Worm (Caenorhabditis elegans) whole organism, early embryonic: ENCODE measurements around the gene F35H8.4.

Experiments
- B0310.2 ChIP-seq: sonication (generic microtip); optimal IDR thresholded peaks from 2 replicates; lab custom pipeline; 2016; ENCODE audit warnings: mild to moderate bottlenecking, missing genetic modification characterization, missing compliant biosample characterization
- F13C5.2 ChIP-seq: sonication (generic microtip); optimal IDR thresholded peaks from 2 replicates; lab custom pipeline; 2017; ENCODE audit warnings: mild to moderate bottlenecking, missing genetic modification characterization, inconsistent platforms, missing compliant biosample characterization
- aly-1 ChIP-seq: sonication (generic microtip); optimal IDR thresholded peaks from 2 replicates; lab custom pipeline; 2016; ENCODE audit warnings: missing genetic modification characterization, missing compliant biosample characterization
- ama-1 ChIP-seq: fragments of 150-350 bp; optimal IDR thresholded peaks from 2 replicates; lab custom pipeline; 2014
- ceh-13 ChIP-seq: fragments of 200-800 bp; sonication (Bioruptor generic); optimal IDR thresholded peaks from 2 replicates; lab custom pipeline; 2018; ENCODE audit warnings: mild to moderate bottlenecking, missing genetic modification characterization, missing compliant biosample characterization
- ceh-36 ChIP-seq: sonication (generic microtip); optimal IDR thresholded peaks from 2 replicates; lab custom pipeline; 2016; ENCODE audit warnings: missing genetic modification characterization, inconsistent platforms, missing compliant biosample characterization
- ets-7 ChIP-seq: sonication (generic microtip); optimal IDR thresholded peaks from 2 replicates; lab custom pipeline; 2016; ENCODE audit warnings: missing genotype, missing genetic modification characterization, missing compliant biosample characterization
- flt-1 ChIP-seq: fragments of 200-800 bp; sonication (Bioruptor generic); IDR thresholded peaks from 2 replicates; pipeline ENCODE4 v1.3.6; 2022; ENCODE audit warnings: missing genetic modification characterization, missing compliant biosample characterization
- hmbx-1 ChIP-seq: sonication (generic microtip); optimal IDR thresholded peaks from 2 replicates; lab custom pipeline; 2016; ENCODE audit warnings: mild to moderate bottlenecking, missing genetic modification characterization, missing compliant biosample characterization
- hmg-4 ChIP-seq: fragments of 200-800 bp; sonication (Bioruptor generic); optimal IDR thresholded peaks from 2 replicates; lab custom pipeline; 2018; ENCODE audit warnings: mild to moderate bottlenecking, missing genetic modification characterization, missing compliant biosample characterization
- hnd-1 ChIP-seq: sonication (generic microtip); optimal IDR thresholded peaks from 2 replicates; lab custom pipeline; 2016; ENCODE audit warnings: missing genetic modification characterization, missing compliant biosample characterization
- pes-1 ChIP-seq: fragments of 200-800 bp; sonication (Bioruptor generic); IDR thresholded peaks from 2 replicates; pipeline ENCODE4 v1.3.6; 2022; ENCODE audit warnings: missing genetic modification reagents, missing genetic modification characterization, missing compliant biosample characterization
- scrt-1 ChIP-seq: fragments of 200-800 bp; sonication (Bioruptor generic); IDR thresholded peaks from 2 replicates; pipeline ENCODE4 v1.3.6; 2022; ENCODE audit warnings: missing genetic modification characterization, missing compliant biosample characterization
- sea-1 ChIP-seq: fragments of 200-800 bp; sonication (Bioruptor generic); conservative IDR thresholded peaks from 2 replicates; pipeline ENCODE4 v1.3.6; 2022; ENCODE audit warnings: missing genetic modification characterization, missing compliant biosample characterization
- tbx-11 ChIP-seq: fragments of 200-800 bp; sonication (Bioruptor generic); IDR thresholded peaks from 2 replicates; pipeline ENCODE4 v1.3.6; 2022; ENCODE audit warnings: missing genetic modification characterization, missing compliant biosample characterization
- tbx-37 ChIP-seq: fragments of 200-800 bp; sonication (Bioruptor generic); conservative IDR thresholded peaks from 2 replicates; pipeline ENCODE4 v1.3.6; 2022; ENCODE audit warnings: missing genetic modification reagents, missing genetic modification characterization, missing compliant biosample characterization
- tra-4 ChIP-seq: sonication (generic microtip); optimal IDR thresholded peaks from 2 replicates; lab custom pipeline; 2017; ENCODE audit warnings: missing genetic modification characterization, missing compliant biosample characterization

Gene F35H8.4

DNA sequence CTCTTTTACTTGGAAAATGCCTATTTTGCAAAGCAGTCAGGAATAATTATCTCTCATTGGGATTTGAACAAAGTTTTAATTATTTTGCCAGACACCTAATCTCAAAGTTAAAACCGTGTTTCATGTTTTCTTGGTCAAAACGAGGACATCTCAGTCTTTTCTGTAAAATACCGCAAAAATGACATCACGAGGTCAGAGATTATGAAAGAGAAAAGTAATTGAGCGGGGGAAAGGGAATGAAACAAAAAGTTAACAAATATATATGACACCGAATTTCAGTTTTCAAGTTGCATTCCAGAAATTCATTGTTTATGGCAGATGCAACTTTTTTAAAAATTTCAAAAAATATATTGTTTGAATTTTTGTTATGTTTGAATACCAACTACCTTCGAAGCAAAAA, 42.7 kb upstream of the F35H8.4 start:
- TF ChIP-seq hmbx-1 (no peak), B0310.2 (tag; lab: Kevin White, UChicago) (no peak), pes-1 (GFP tag; lab: Robert Waterston, UW) (no peak), F13C5.2 (tag; lab: Kevin White, UChicago) (no peak), ets-7 (tag; lab: Kevin White, UChicago) (no peak), tbx-11 (GFP tag; lab: Robert Waterston, UW) (no peak)

DNA sequence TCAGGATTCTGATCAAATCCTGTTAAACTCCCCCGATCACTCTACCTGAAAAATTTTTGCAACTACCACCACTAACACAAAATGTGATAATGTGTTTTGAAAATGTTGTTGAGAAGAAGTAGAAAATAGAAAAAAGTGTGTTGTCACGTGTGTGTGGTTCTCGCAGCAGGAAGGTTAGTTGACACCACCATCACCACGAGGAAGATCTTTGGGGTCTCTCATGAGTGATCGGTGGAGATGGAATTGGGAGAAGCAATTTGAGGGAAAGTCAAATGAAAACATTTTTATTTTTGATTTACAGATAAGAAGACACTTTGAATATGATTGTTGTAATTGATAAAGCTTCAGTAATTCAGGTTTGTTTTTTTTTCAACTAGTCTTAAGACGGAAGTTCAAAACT, 41.9 kb upstream of the F35H8.4 start:
- no peak for TF ChIP-seq tbx-37 (GFP tag; lab: Robert Waterston, UW)
- TF ChIP-seq ama-1, result no peak
- TF ChIP-seq hmbx-1, result no peak
- no peak for TF ChIP-seq B0310.2 (tag; lab: Kevin White, UChicago)
- no peak for TF ChIP-seq tbx-11 (GFP tag; lab: Robert Waterston, UW)
- no peak for TF ChIP-seq sea-1
- TF ChIP-seq ceh-36 (tag; lab: Kevin White, UChicago), result no peak
- TF ChIP-seq ceh-13, result no peak
- TF ChIP-seq pes-1 (GFP tag; lab: Robert Waterston, UW), result no peak
- TF ChIP-seq hmg-4 (GFP tag; lab: Kevin White, UChicago), result no peak
- no peak for TF ChIP-seq scrt-1 (GFP tag; lab: Robert Waterston, UW)
- TF ChIP-seq F13C5.2 (tag; lab: Kevin White, UChicago), result no peak
- TF ChIP-seq flt-1 (GFP tag; lab: Robert Waterston, UW), result no peak
- no peak for TF ChIP-seq ets-7 (tag; lab: Kevin White, UChicago)
- no peak for TF ChIP-seq tra-4
- TF ChIP-seq aly-1 (tag; lab: Kevin White, UChicago), result no peak
- no peak for TF ChIP-seq hnd-1 (tag; lab: Kevin White, UChicago)

ce11 chrII:9601069-9601468, 41.2 kb upstream of the F35H8.4 start:
- TF ChIP-seq hnd-1 (tag; lab: Kevin White, UChicago) (no peak), scrt-1 (GFP tag; lab: Robert Waterston, UW) (no peak), ceh-36 (tag; lab: Kevin White, UChicago) (no peak), ets-7 (tag; lab: Kevin White, UChicago) (no peak), flt-1 (GFP tag; lab: Robert Waterston, UW) (no peak), ama-1 (no peak), tbx-37 (GFP tag; lab: Robert Waterston, UW) (no peak), B0310.2 (tag; lab: Kevin White, UChicago) (no peak), sea-1 (no peak), pes-1 (GFP tag; lab: Robert Waterston, UW) (no peak), hmbx-1 (no peak), tra-4 (no peak), F13C5.2 (tag; lab: Kevin White, UChicago) (no peak), hmg-4 (GFP tag; lab: Kevin White, UChicago) (no peak)

DNA sequence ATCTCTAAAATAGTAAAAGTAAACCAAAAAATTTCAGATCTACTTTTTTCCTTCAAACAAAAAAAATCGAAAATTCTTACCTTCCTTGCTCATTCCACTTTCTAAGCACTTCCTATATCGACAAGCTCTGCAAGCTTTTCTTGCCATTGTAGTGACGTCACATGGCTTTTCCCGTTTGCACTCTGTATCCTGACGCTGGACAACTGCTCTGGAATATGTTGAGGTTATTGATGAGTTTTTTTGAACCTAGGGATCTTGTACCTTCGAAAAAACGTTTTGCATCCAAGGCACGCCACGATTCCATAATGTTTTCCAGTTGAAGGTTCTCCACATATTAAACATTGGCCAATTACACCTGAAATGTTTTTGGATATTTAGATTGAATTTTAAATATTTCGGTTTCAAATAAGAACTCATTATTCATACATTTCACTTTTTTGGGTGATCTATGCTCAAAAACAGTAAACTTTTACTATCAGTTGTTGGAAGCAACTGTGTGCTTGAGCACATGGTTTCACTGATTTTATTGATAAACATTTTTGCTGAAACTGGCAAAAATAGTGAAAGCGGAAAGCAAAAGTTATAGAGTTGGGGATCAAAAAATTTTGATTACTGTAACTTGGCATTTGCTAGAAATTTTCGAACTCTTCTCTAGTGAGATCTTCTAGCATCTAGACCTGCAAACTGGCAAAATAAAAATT, 40.3 kb upstream of the F35H8.4 start:
- TF ChIP-seq sea-1, result no peak
- no peak for TF ChIP-seq hnd-1 (tag; lab: Kevin White, UChicago)
- TF ChIP-seq tbx-37 (GFP tag; lab: Robert Waterston, UW), result no peak
- TF ChIP-seq tra-4, result no peak
- TF ChIP-seq hmbx-1, result no peak
- TF ChIP-seq ets-7 (tag; lab: Kevin White, UChicago), result no peak
- TF ChIP-seq aly-1 (tag; lab: Kevin White, UChicago), result no peak
- no peak for TF ChIP-seq ama-1
- no peak for TF ChIP-seq hmg-4 (GFP tag; lab: Kevin White, UChicago)
- TF ChIP-seq tbx-11 (GFP tag; lab: Robert Waterston, UW), result no peak
- TF ChIP-seq pes-1 (GFP tag; lab: Robert Waterston, UW), result no peak
- no peak for TF ChIP-seq scrt-1 (GFP tag; lab: Robert Waterston, UW)
- TF ChIP-seq B0310.2 (tag; lab: Kevin White, UChicago), result no peak
- TF ChIP-seq flt-1 (GFP tag; lab: Robert Waterston, UW), result no peak
- no peak for TF ChIP-seq F13C5.2 (tag; lab: Kevin White, UChicago)
- no peak for TF ChIP-seq ceh-36 (tag; lab: Kevin White, UChicago)
- TF ChIP-seq ceh-13, result no peak

DNA sequence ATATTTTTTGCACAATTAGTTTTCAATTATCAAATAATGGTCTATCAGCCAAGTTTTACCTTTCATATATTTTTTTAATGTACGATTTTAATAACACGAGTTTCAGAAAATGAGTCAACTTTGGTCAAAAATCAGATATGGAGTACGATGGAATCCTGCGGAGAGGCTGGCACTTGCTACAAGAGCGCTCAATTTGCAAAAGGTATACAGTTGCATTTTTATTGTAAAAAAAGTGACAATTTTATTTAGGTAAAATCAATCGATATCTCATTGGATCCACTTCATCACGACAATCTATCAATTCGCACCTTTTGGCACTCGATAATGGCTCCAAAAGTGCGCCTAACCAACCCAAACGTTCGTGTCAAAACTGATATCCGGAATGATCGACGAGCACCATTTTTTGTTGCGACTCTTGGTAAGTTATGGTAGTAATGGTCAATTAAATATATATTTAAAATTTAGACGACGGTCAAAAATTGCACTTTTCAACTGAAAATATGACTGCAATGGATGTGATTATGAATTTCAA, 37.8 kb upstream of the F35H8.4 start, which contains the start of gene mrpl-53:
Gene mrpl-53, plus strand, starts transcription at position 107 of the 532 bp plus-strand sequence.
- TF ChIP-seq ceh-13, result no peak
- TF ChIP-seq hmg-4 (GFP tag; lab: Kevin White, UChicago), result no peak
- no peak for TF ChIP-seq ceh-36 (tag; lab: Kevin White, UChicago)
- no peak for TF ChIP-seq sea-1
- no peak for TF ChIP-seq ama-1

DNA sequence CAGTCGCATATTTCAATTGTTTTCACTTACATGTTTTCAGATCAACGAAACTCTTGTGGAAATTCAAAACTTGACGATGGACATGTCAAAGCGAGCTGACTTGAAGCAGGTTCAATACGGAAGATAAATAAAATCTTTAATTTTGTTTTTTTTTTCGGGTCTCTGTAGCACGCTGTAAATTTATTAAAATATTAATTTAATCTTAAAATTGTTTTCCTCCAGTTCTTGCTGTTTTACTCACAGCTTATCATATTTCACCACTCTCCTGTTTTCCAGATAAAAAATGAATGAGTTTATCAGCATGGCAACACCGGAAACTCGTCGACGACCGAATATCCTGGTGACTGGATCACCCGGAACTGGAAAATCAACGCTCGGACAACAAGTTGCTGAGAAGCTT, 36.6 kb upstream of the F35H8.4 start, which contains the start of gene E02H1.6:
Gene E02H1.6, plus strand, starts transcription at position 301 of the 400 bp plus-strand sequence.
- no peak for TF ChIP-seq flt-1 (GFP tag; lab: Robert Waterston, UW)

DNA sequence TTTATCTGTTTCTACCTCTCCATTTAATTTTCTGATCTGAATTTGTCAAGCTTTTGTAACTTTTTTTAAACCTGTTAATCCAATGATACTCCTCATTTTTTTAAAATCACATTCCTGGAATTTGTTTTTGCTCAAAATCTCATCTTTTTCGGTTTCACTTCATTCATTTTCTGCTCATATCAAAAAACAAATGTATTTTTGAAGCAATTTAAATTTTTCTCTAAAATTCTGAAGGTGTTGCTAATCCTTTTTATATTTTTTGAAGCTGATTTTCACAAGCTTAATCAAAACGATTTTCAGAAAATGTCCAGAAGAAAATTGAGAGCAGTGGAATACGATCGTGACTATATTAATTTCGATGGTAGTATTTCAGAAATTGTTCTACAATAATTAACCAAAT, 35.1 kb upstream of the F35H8.4 start, which contains the start of gene E02H1.5:
Gene E02H1.5, plus strand, starts transcription at position 301 of the 400 bp plus-strand sequence.
- TF ChIP-seq hmbx-1 (no peak), flt-1 (GFP tag; lab: Robert Waterston, UW) (no peak), ets-7 (tag; lab: Kevin White, UChicago) (no peak)

DNA sequence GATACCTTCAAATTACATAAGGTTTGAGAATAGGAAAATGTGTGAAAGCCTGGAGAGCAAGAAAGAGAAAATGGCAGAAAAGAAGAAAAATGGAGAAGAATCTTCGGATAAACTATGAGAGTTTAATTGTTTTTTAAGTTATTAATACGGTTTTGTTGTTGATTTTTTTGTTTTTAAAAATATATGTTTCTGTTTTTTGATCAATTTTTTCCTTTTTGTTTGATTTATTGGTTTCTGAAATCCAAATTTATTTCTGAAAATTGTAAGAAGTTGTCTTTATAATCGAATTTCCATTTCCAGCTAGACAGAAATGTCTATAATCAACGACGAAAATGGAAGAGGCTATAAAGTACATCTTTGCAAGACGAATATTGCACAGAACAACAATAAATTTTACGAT, 32.9 kb upstream of the F35H8.4 start, which contains the start of gene parp-2:
Gene parp-2, plus strand, starts transcription at position 301 of the 400 bp plus-strand sequence.
- TF ChIP-seq aly-1 (tag; lab: Kevin White, UChicago) (no peak), tra-4 (no peak), ceh-36 (tag; lab: Kevin White, UChicago) (no peak), hmg-4 (GFP tag; lab: Kevin White, UChicago) (no peak), tbx-37 (GFP tag; lab: Robert Waterston, UW) (no peak), pes-1 (GFP tag; lab: Robert Waterston, UW) (no peak), ama-1 (no peak), ets-7 (tag; lab: Kevin White, UChicago) (no peak), B0310.2 (tag; lab: Kevin White, UChicago) (no peak)
